Worm (Caenorhabditis elegans) whole organism, L2 larva: ENCODE results near the gene clh-1.

Experiments used
- lin-13 ChIP-seq: fragments of 150-350 bp; optimal IDR thresholded peaks from 2 replicates; lab custom pipeline; 2014; ENCODE audit warnings: missing biosample characterization, missing genetic modification reagents, missing genetic modification characterization
- mab-5 ChIP-seq: fragments of 150-350 bp; optimal IDR thresholded peaks from 2 replicates; lab custom pipeline; 2014; ENCODE audit warnings: missing biosample characterization, missing genetic modification characterization
- nhr-77 ChIP-seq: fragments of 150-350 bp; optimal IDR thresholded peaks from 2 replicates; lab custom pipeline; 2014; ENCODE audit warnings: missing biosample characterization, missing genetic modification characterization
- zag-1 ChIP-seq: fragments of 150-350 bp; optimal IDR thresholded peaks from 2 replicates; lab custom pipeline; 2014; ENCODE audit warnings: missing biosample characterization, missing genetic modification characterization
- ztf-11 ChIP-seq: sonication (generic microtip); optimal IDR thresholded peaks from 2 replicates; lab custom pipeline; 2017; ENCODE audit warnings: missing biosample characterization, missing genetic modification characterization
- ztf-4 ChIP-seq: fragments of 150-350 bp; optimal IDR thresholded peaks from 2 replicates; lab custom pipeline; 2014; ENCODE audit warnings: missing biosample characterization, missing genetic modification characterization

- TF ChIP-seq ztf-4 (tag; lab: Kevin White, UChicago), result no peak
- no peak for TF ChIP-seq zag-1
- no peak for TF ChIP-seq ztf-11
- TF ChIP-seq nhr-77, result no peak
- TF ChIP-seq lin-13 (GFP tag; lab: Kevin White, UChicago), result no peak
- TF ChIP-seq mab-5, result no peak
These were observed at the start of gene clh-1 for ce11 chrII:11856361-11856760.
